1 fruit fly cellular context compared by ENCODE assay signal in the genomic region with DNA sequence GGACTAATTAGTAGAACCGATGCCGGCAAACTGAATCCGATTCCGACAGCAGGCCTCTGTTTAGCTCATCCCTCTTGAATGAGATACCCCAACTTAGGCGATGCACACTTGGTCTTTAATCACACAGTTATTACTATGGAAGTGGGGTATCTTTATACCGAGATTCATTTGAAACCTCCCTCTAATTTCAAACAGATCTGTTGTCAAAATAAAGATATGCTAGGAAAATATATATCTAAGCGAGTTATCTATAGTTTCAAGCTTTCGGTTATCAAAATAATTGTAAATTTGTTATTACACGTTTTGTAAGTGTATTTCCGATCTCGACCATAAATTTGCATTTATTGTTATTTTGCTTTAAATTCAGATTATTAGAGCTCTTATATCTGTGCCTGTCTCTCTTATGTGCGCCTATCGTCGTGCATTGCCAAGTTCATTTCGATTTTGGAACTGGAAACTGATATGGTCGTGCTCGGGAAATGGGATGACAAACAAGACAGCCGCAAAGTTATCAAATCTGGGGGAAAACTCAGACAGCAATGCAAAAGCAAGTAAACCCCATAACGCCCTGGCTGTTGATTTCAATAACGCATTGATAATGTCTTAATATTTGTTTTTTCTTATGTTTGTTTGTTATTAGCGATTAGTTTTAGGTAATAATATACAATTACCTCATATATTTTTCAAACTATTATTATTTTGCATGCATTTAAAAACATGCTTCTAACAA.
TF ChIP-seq lines count a peak whose summit lies in the region.

Gene CG13795 (minus strand): TSS at position 31 of the 730 bp plus-strand sequence.

TF ChIP-seq in whole organism, adult, 20 proteins besides CTCF, POLR2A, EP300 and RAD21 (continued from another document):
- TF ChIP-seq CG7101 (tag; optimal IDR thresholded peaks at IDR 0.05; lab: Kevin White, UChicago) (peak; percentile 51), cic (GFP tag; optimal IDR thresholded peaks at IDR 0.05; lab: Kevin White, UChicago) (no peak), CG12768 (GFP tag; optimal IDR thresholded peaks at IDR 0.05; lab: Kevin White, UChicago) (peak; percentile 54)
